Worm (Caenorhabditis elegans) whole organism, mixed stage, embryonic: ENCODE data around the gene snf-9.

Experiments used
- M03D4.4 ChIP-seq: sonication (generic microtip); optimal IDR thresholded peaks from 2 replicates; lab custom pipeline; 2017; ENCODE audit warnings: mild to moderate bottlenecking, missing genetic modification characterization, missing compliant biosample characterization
- ceh-39 ChIP-seq: fragments of 150-350 bp; optimal IDR thresholded peaks from 2 replicates; lab custom pipeline; 2014; ENCODE audit warnings: missing biosample characterization, missing genetic modification characterization
- ceh-43 ChIP-seq: fragments of 200-800 bp; sonication (Bioruptor generic); optimal IDR thresholded peaks from 2 replicates; lab custom pipeline; 2018; ENCODE audit warnings: mild to moderate bottlenecking, missing genetic modification characterization, moderate library complexity, missing compliant biosample characterization
- ceh-83 ChIP-seq: fragments of 200-800 bp; sonication (Bioruptor generic); optimal IDR thresholded peaks from 2 replicates; lab custom pipeline; 2018; ENCODE audit warnings: mild to moderate bottlenecking, missing genetic modification characterization, missing compliant biosample characterization
- ces-1 ChIP-seq: fragments of 150-350 bp; optimal IDR thresholded peaks from 2 replicates; lab custom pipeline; 2014; ENCODE audit warnings: missing biosample characterization, missing genetic modification reagents, missing genetic modification characterization
- cnd-1 ChIP-seq: fragments of 200-800 bp; sonication (Bioruptor generic); optimal IDR thresholded peaks from 2 replicates; lab custom pipeline; 2018; ENCODE audit warnings: mild to moderate bottlenecking, missing genetic modification characterization, missing compliant biosample characterization
- drap-1 ChIP-seq: fragments of 200-800 bp; sonication (Bioruptor generic); optimal IDR thresholded peaks from 3 replicates; lab custom pipeline; 2018; ENCODE audit warnings: mild to moderate bottlenecking, missing genetic modification characterization, missing compliant biosample characterization
- elt-3 ChIP-seq: fragments of 150-350 bp; optimal IDR thresholded peaks from 2 replicates; lab custom pipeline; 2014; ENCODE audit warnings: missing biosample characterization, missing genetic modification characterization
- flh-1 ChIP-seq: fragments of 200-800 bp; sonication (Bioruptor generic); optimal IDR thresholded peaks from 2 replicates; lab custom pipeline; 2018; ENCODE audit warnings: mild to moderate bottlenecking, missing genetic modification characterization, moderate library complexity, missing compliant biosample characterization
- ham-2 ChIP-seq: fragments of 200-800 bp; sonication (Bioruptor generic); optimal IDR thresholded peaks from 2 replicates; lab custom pipeline; 2018; ENCODE audit warnings: mild to moderate bottlenecking, missing genetic modification characterization, missing compliant biosample characterization
- hlh-1 ChIP-seq: fragments of 150-350 bp; optimal IDR thresholded peaks from 2 replicates; lab custom pipeline; 2014; ENCODE audit warnings: missing biosample characterization, missing genetic modification reagents, missing genetic modification characterization
- lin-13 ChIP-seq: fragments of 150-350 bp; optimal IDR thresholded peaks from 2 replicates; lab custom pipeline; 2014; ENCODE audit warnings: missing biosample characterization, missing genetic modification characterization
- lsy-2 ChIP-seq: fragments of 150-350 bp; optimal IDR thresholded peaks from 2 replicates; lab custom pipeline; 2014; ENCODE audit warnings: missing biosample characterization, missing genetic modification characterization
- mab-5 ChIP-seq: fragments of 150-350 bp; optimal IDR thresholded peaks from 2 replicates; lab custom pipeline; 2014; ENCODE audit warnings: missing biosample characterization, missing genetic modification characterization
- mep-1 ChIP-seq: fragments of 150-350 bp; optimal IDR thresholded peaks from 2 replicates; lab custom pipeline; 2017; ENCODE audit warnings: missing biosample characterization, missing genetic modification reagents, missing genetic modification characterization, inconsistent platforms
- mls-2 ChIP-seq: sonication (generic microtip); optimal IDR thresholded peaks from 2 replicates; lab custom pipeline; 2016; ENCODE audit warnings: mild to moderate bottlenecking, missing genetic modification characterization, moderate library complexity, missing compliant biosample characterization
- nhr-2 ChIP-seq: fragments of 150-350 bp; optimal IDR thresholded peaks from 2 replicates; lab custom pipeline; 2014; ENCODE audit warnings: missing biosample characterization, missing genetic modification characterization
- nhr-237 ChIP-seq: fragments of 150-350 bp; optimal IDR thresholded peaks from 2 replicates; lab custom pipeline; 2014; ENCODE audit warnings: missing biosample characterization, missing genetic modification characterization
- nhr-28 ChIP-seq: fragments of 150-350 bp; optimal IDR thresholded peaks from 2 replicates; lab custom pipeline; 2014; ENCODE audit warnings: missing biosample characterization, missing genetic modification characterization
- pha-4 ChIP-seq: fragments of 150-350 bp; optimal IDR thresholded peaks from 2 replicates; lab custom pipeline; 2018; ENCODE audit warnings: missing biosample characterization, missing genetic modification reagents, missing genetic modification characterization
- sem-2 ChIP-seq: fragments of 200-800 bp; sonication (Bioruptor generic); optimal IDR thresholded peaks from 2 replicates; lab custom pipeline; 2018; ENCODE audit warnings: mild to moderate bottlenecking, missing genetic modification characterization, missing compliant biosample characterization
- snpc-4 ChIP-seq: fragments of 150-350 bp; optimal IDR thresholded peaks from 2 replicates; lab custom pipeline; 2014; ENCODE audit warnings: missing biosample characterization, missing genetic modification characterization
- tbx-8 ChIP-seq: fragments of 200-800 bp; sonication (Bioruptor generic); optimal IDR thresholded peaks from 2 replicates; lab custom pipeline; 2018; ENCODE audit warnings: mild to moderate bottlenecking, missing genetic modification characterization, moderate library complexity, missing compliant biosample characterization
- unc-62 ChIP-seq: fragments of 150-350 bp; optimal IDR thresholded peaks from 2 replicates; lab custom pipeline; 2014; ENCODE audit warnings: missing biosample characterization, missing genetic modification reagents, missing genetic modification characterization
- zip-8 ChIP-seq: fragments of 150-350 bp; optimal IDR thresholded peaks from 2 replicates; lab custom pipeline; 2014; ENCODE audit warnings: missing biosample characterization, missing genetic modification characterization

snf-9 gene

ce11 chrIV:17341033-17341432 is 29.1 kb downstream of the snf-9 start:
- TF ChIP-seq lin-13 (tag; lab: Kevin White, UChicago) (no peak), ceh-39 (tag; lab: Kevin White, UChicago) (no peak), M03D4.4 (tag; lab: Kevin White, UChicago) (no peak), tbx-8 (no peak), flh-1 (GFP tag; lab: Kevin White, UChicago) (no peak), cnd-1 (tag; lab: Kevin White, UChicago) (no peak), ham-2 (GFP tag; lab: Kevin White, UChicago) (no peak)

- TF ChIP-seq mls-2 (tag; lab: Kevin White, UChicago) (no peak), nhr-237 (tag; lab: Kevin White, UChicago) (no peak), mab-5 (tag; lab: Kevin White, UChicago) (no peak), unc-62 (GFP tag; lab: Kevin White, UChicago) (no peak), lin-13 (tag; lab: Kevin White, UChicago) (no peak), nhr-2 (tag; lab: Kevin White, UChicago) (no peak), nhr-28 (tag; lab: Kevin White, UChicago) (no peak), hlh-1 (tag; lab: Kevin White, UChicago) (no peak), zip-8 (tag; lab: Kevin White, UChicago) (no peak), elt-3 (tag; lab: Kevin White, UChicago) (no peak), snpc-4 (tag; lab: Kevin White, UChicago) (no peak), lsy-2 (tag; lab: Kevin White, UChicago) (no peak), drap-1 (GFP tag; lab: Kevin White, UChicago) (no peak), ceh-83 (GFP tag; lab: Kevin White, UChicago) (no peak), ham-2 (GFP tag; lab: Kevin White, UChicago) (no peak), ceh-43 (GFP tag; lab: Kevin White, UChicago) (no peak)
Observed at ce11 chrIV:17342179-17342578, 30.2 kb downstream of the snf-9 start, which contains the start of gene C49C3.9. Gene C49C3.9 (minus strand): TSS chrIV:17342314.

- TF ChIP-seq nhr-2 (tag; lab: Kevin White, UChicago) (no peak), ham-2 (GFP tag; lab: Kevin White, UChicago) (no peak), snpc-4 (tag; lab: Kevin White, UChicago) (no peak), mep-1 (tag; lab: Kevin White, UChicago) (no peak), ceh-43 (GFP tag; lab: Kevin White, UChicago) (no peak), hlh-1 (tag; lab: Kevin White, UChicago) (no peak), cnd-1 (tag; lab: Kevin White, UChicago) (no peak)
Observed at ce11 chrIV:17342667-17343066, 30.7 kb downstream of the snf-9 start, which contains the start of gene C49C3.21. Gene C49C3.21 (plus strand): TSS chrIV:17342967.

ce11 chrIV:17343482-17343881 is 31.5 kb downstream of the snf-9 start, which contains the start of gene C49C3.11:
Gene C49C3.11 (plus strand): TSS chrIV:17343782.
- no peak for TF ChIP-seq elt-3 (tag; lab: Kevin White, UChicago)
- TF ChIP-seq, all 35 proteins: peak for 0

ce11 chrIV:17346599-17347218 is 34.8 kb downstream of the snf-9 start, which contains the start of the genes clec-197 and clec-198:
Gene clec-197 (minus strand): TSS chrIV:17346699.
Gene clec-198 (plus strand): TSS chrIV:17347168.
- no peak for TF ChIP-seq snpc-4 (tag; lab: Kevin White, UChicago)
- no peak for TF ChIP-seq hlh-1 (tag; lab: Kevin White, UChicago)

ce11 chrIV:17351586-17351985 is 39.6 kb downstream of the snf-9 start, which contains the start of gene clec-199:
Gene clec-199 (plus strand): TSS chrIV:17351886.
- TF ChIP-seq tbx-8 (no peak), elt-3 (tag; lab: Kevin White, UChicago) (no peak), cnd-1 (tag; lab: Kevin White, UChicago) (no peak), mls-2 (tag; lab: Kevin White, UChicago) (no peak), nhr-28 (tag; lab: Kevin White, UChicago) (no peak), lsy-2 (tag; lab: Kevin White, UChicago) (no peak), sem-2 (GFP tag; lab: Kevin White, UChicago) (no peak), pha-4 (tag; lab: Kevin White, UChicago) (no peak), ces-1 (no peak)

ce11 chrIV:17361143-17361542 is 49.2 kb downstream of the snf-9 start, which contains the start of gene clec-202:
Gene clec-202 (plus strand): TSS chrIV:17361443.
- TF ChIP-seq nhr-2 (tag; lab: Kevin White, UChicago) (no peak), hlh-1 (tag; lab: Kevin White, UChicago) (no peak), nhr-237 (tag; lab: Kevin White, UChicago) (no peak)
